Worm (Caenorhabditis elegans) whole organism, dauer: ENCODE data around the gene ndub-5.

Experiments used
- unc-62 ChIP-seq: sonication (generic microtip); optimal IDR thresholded peaks from 2 replicates; lab custom pipeline; 2017; ENCODE audit warnings: missing biosample characterization, missing genetic modification reagents, missing genetic modification characterization

ndub-5 gene

DNA sequence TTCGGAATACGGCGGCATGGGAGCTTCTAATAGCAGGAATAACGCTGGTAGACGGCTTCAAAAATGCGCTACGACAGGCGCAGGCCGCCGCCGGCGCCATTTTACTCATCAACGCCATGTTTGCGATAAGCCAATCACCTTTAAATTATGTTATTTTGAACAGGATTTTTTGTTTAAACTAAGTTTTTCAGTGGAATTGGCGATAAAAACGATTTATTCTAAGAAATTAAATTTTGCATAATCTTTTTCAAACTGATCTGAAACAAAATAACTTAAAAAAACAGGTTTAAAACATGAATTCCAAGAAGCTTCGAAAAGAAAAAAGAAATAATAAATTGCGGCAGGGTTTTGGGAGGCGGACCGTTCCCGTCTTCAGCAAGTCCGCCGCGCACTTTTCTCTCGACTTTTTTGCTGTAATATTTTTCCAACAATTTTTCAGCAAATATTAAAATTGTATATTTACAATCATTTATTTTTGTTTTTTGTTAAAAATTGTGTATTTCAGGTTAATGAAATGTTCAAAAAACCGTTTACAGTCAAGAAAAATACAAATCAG lies at the start of gene ndub-5, which contains the start of gene eif-2D:
Gene ndub-5, minus strand, starts transcription at position 138 of the 556 bp plus-strand sequence.
Gene eif-2D, plus strand, starts transcription at position 506 of the 556 bp plus-strand sequence.
- no peak for TF ChIP-seq unc-62

- no peak for TF ChIP-seq unc-62
Observed at ce11 chrII:5738795-5739194, 47.6 kb upstream of the ndub-5 start, which contains the start of gene hlh-14. TSS of gene hlh-14 (minus strand) at chrII:5738895.

DNA sequence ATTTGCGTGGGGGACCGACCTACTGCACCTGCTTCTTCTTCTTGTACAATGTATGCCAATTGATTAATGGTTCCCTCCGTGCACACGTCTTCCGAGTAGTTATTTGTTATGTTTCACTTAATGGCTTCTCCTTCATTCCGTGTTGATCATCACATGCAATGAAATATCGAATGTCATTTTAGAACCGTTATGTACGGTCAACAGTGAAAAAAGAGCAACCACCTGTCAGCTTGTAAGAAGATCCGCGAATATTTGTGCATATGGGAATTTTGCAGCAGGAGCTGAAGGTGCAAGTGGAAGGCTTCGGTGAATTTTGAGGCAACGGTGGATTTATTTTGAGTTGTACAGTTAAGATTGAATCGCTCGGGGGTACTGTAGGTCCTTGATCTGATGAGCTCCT lies 45.4 kb upstream of the ndub-5 start:
- no peak for TF ChIP-seq unc-62

ce11 chrII:5735744-5736143 lies 44.6 kb upstream of the ndub-5 start:
- no peak for TF ChIP-seq unc-62

DNA sequence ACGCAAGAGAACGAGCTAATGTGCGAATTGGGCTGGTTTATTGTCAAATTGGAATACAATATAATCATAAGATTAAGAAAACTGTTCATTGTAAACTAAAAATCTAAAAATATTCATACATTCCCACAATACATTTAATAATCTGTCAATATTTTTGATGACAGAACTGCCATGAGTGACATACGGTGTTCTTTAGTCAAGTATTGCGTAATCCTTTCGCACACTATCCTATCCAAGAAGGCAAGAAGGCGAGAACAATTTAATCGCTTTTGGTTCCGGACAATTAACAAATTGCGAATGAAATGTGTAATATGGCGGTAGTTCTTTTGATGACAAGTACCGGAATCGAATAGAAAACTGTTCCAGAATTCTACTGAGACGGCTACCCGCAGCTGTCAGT lies 43.7 kb upstream of the ndub-5 start:
- no peak for TF ChIP-seq unc-62

- no peak for TF ChIP-seq unc-62
Observed at ce11 chrII:5730343-5731083, 39.4 kb upstream of the ndub-5 start, which contains the start of the genes C18A3.7 and C18A3.11. TSS of gene C18A3.7 (minus strand) at chrII:5730443. TSS of gene C18A3.11 (plus strand) at chrII:5731033.

ce11 chrII:5727707-5728106 lies 36.6 kb upstream of the ndub-5 start, which contains the start of gene rab-3:
TSS of gene rab-3 (minus strand) at chrII:5727853.
- no peak for TF ChIP-seq unc-62

DNA sequence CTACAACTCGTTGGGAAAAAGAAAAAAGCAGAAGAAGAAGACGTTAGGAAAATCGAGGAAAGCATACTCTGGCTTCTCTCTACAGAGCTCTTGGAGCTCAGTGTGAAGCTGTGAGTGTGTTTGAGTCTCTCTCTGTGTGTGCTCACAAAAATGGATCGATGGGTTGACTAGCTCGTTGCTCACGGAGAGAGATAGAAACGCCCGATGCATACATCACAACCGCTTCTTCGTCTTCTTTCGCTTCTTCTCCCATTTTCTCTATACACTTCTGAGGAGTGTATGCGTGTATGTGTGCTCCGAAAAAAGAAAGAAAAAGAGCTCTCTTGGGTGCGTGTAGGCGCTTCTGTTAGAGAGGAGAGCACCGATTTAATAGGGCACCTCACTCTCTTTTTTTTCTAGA lies 33.9 kb upstream of the ndub-5 start:
- TF ChIP-seq unc-62, result no peak

- TF ChIP-seq unc-62, result no peak
Observed at ce11 chrII:5719848-5720247, 28.7 kb upstream of the ndub-5 start, which contains the start of gene damt-1. TSS of gene damt-1 (plus strand) at chrII:5720148.

DNA sequence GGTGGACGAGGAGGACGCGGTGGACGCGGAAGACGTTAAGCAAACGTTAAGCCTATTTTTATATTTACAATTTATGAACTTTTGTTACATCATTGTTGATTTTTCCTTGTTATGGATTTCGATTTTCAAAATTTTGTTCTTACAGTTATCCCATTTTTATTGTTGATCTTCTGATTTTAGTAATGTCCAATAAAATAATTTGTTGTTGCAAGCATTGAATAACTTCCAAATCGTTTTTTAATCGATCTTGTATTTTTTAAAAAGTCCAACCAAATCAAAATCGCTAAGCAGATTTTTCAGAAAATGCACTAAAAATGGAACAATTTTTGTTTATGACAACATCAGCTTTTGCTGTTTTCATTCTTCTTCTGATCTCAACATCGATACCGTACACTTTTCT lies 26.7 kb upstream of the ndub-5 start, which contains the start of gene zipt-3:
Gene zipt-3, plus strand, starts transcription at position 301 of the 400 bp plus-strand sequence.
- no peak for TF ChIP-seq unc-62

ce11 chrII:5715745-5716357 lies 24.7 kb upstream of the ndub-5 start, which contains the start of the genes C18A3.10 and C18A3.3:
TSS of gene C18A3.10 (minus strand) at chrII:5715845.
TSS of gene C18A3.3 (plus strand) at chrII:5716307.
- TF ChIP-seq unc-62, result no peak

DNA sequence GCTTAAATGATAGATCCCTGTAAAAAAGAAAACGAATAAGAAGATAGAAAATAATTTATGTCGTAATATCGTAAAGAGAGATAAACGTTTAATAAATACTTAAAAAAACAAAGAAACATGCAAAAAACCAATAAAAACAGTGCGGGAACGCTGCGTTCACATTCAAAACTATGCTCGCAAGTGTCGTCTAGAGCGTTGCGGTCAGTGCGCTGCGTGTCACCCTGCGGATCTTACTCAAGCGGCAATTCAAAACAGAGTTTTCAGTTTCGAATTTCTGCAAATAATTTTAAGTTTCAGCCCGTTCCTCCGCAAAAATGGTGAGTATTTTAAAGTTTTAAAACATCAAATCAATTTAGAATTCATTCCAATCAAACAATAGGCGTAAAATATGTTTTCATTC lies 23.7 kb upstream of the ndub-5 start, which contains the start of the genes tiar-1 and lelo-4:
Gene tiar-1, minus strand, starts transcription at position 17 of the 400 bp plus-strand sequence.
Gene lelo-4, plus strand, starts transcription at position 118 of the 400 bp plus-strand sequence.
- no peak for TF ChIP-seq unc-62

DNA sequence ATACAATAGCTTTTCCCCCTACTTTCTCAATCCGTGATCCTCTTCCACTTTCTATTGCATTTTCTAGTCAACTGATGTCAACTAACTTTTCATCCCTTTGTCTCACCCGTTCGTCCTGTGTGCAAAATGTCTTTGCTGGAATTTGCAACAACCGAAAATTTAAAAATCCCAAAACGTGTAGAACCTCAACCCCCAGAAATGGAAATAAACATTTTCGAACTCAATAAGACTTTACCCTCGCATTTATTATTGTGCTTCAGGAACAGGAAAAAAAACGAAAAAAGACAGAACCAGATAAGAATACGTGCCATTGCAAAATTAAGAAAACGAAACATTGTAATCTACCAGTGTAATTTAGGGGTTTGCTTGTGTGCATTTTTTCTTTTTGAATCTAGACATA lies 21.0 kb upstream of the ndub-5 start:
- TF ChIP-seq unc-62, result no peak

ce11 chrII:5710835-5711234 lies 19.7 kb upstream of the ndub-5 start:
- no peak for TF ChIP-seq unc-62

DNA sequence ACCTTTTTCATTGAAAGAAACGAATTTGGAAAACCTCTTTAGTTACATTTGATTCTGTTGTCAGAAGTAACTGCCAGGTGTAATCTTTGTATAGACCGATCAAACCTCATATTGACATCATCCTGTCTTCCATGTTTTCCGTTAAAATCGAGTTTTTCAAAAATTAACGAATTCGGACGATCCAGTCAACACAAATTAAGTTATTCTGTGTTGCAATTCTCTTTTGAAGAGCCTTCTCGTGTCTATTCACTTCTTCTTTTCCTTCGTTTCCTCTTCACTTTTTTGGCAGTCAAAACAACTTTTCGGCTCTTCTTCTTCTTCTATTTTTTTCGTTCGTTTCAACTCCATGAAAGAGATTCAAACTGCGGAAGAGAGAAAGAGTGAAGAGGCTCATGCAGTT lies 17.0 kb upstream of the ndub-5 start:
- TF ChIP-seq unc-62, result no peak

DNA sequence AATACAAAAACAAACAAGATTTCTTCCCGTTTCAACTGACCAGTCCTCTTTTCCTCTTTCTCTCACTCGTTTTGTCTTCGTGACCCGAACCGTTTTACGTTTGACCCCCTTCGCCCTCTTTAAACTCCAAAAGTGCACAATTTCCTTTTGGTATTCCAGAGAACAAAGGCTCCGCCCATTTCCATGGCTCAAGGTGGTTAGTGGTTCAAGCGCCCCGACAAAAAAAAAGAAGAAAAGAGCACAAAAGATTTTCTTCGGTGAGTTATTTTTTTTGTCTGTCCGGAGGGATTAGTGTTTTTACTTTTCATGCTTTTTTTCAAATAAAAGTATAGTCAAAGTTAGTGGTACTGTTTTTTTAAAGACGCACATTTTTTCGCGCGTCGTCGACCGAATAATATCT lies 16.4 kb upstream of the ndub-5 start, which contains the start of gene osta-2:
Gene osta-2, plus strand, starts transcription at position 160 of the 400 bp plus-strand sequence.
- no peak for TF ChIP-seq unc-62

DNA sequence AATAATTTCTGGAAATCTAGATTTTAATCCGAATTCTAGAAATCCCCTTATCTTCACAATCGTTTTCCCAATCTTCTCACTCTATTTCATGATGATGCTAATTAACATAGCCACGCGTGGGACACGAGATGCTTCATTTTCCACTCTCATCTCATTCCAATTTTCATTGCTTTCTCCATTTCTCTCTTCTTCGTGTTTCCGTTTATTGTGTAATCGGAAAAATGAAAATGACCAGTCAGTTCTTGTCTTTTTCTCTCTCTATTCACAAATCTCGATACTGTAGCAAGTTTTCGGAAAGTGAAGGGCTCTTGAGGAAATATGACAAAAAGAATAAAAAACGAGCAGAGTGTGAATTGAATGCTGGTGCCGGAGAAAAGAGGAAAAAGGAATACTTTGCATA lies 13.3 kb upstream of the ndub-5 start:
- no peak for TF ChIP-seq unc-62
